Fruit fly (Drosophila melanogaster) whole organism, embryonic: Measurements from ENCODE around the gene Hr78.
A peak's percentile ranks its signal among the peaks of the same experiment; 100 is the strongest.

Experiments
- Adf1 ChIP-seq: fragments of 200-800 bp; sonication (Bioruptor generic); IDR thresholded peaks from 2 replicates; pipeline ENCODE4 v1.3.6; 2022; ENCODE audit warnings: missing biosample characterization, missing genetic modification characterization
- BtbVII ChIP-seq: fragments of 200-800 bp; sonication (Bioruptor generic); optimal IDR thresholded peaks from 3 replicates; lab custom pipeline; 2017; ENCODE audit warnings: missing biosample characterization, mild to moderate bottlenecking, missing genetic modification characterization
- CG13424 ChIP-seq: fragments of 200-800 bp; sonication (Bioruptor generic); optimal IDR thresholded peaks from 2 replicates; lab custom pipeline; 2019; ENCODE audit warnings: missing biosample characterization, mild to moderate bottlenecking, missing genetic modification characterization, moderate library complexity
- CG13624 ChIP-seq: fragments of 200-800 bp; sonication (Bioruptor generic); optimal IDR thresholded peaks from 2 replicates; lab custom pipeline; 2016; ENCODE audit warnings: missing biosample characterization, missing genetic modification characterization
- CG15011 ChIP-seq: fragments of 200-800 bp; sonication (Bioruptor generic); optimal IDR thresholded peaks from 3 replicates; lab custom pipeline; 2018; ENCODE audit warnings: missing biosample characterization, mild to moderate bottlenecking, missing genetic modification characterization
- CG15073 ChIP-seq: fragments of 200-800 bp; sonication (Bioruptor generic); optimal IDR thresholded peaks from 2 replicates; lab custom pipeline; 2016; ENCODE audit warnings: missing biosample characterization, missing genetic modification characterization
- CG17186 ChIP-seq: fragments of 200-800 bp; sonication (Bioruptor generic); optimal IDR thresholded peaks from 3 replicates; lab custom pipeline; 2017; ENCODE audit warnings: missing biosample characterization, missing genetic modification reagents, missing genetic modification characterization
- CG17361 ChIP-seq: fragments of 200-800 bp; sonication (Bioruptor generic); IDR thresholded peaks from 3 replicates; pipeline ENCODE4 v1.3.6; 2022; ENCODE audit warnings: missing biosample characterization, missing genetic modification characterization
- CG17385 ChIP-seq: fragments of 200-800 bp; sonication (Bioruptor generic); optimal IDR thresholded peaks from 3 replicates; lab custom pipeline; 2018; ENCODE audit warnings: missing biosample characterization, mild to moderate bottlenecking, missing genetic modification characterization
- CG18262 ChIP-seq: fragments of 200-800 bp; optimal IDR thresholded peaks from 3 replicates; lab custom pipeline; 2019; ENCODE audit warnings: missing biosample characterization, mild to moderate bottlenecking, missing genetic modification characterization, moderate library complexity
- CG2712 ChIP-seq: fragments of 200-800 bp; optimal IDR thresholded peaks from 3 replicates; lab custom pipeline; 2019; ENCODE audit warnings: missing biosample characterization, mild to moderate bottlenecking, missing genetic modification characterization, moderate library complexity
- CG34422 ChIP-seq: fragments of 200-800 bp; sonication (Bioruptor generic); IDR thresholded peaks from 3 replicates; pipeline ENCODE4 v1.3.6; 2022; ENCODE audit warnings: missing biosample characterization, missing genetic modification characterization
- CG3726 ChIP-seq: fragments of 200-800 bp; sonication (Bioruptor generic); IDR thresholded peaks from 3 replicates; pipeline ENCODE4, ENCODE4 v1.3.6; 2022; ENCODE audit warnings: missing biosample characterization, missing genetic modification characterization
- CG4617 ChIP-seq: fragments of 200-800 bp; sonication (Bioruptor generic); optimal IDR thresholded peaks from 3 replicates; lab custom pipeline; 2016; ENCODE audit warnings: missing biosample characterization, missing genetic modification characterization, borderline replicate concordance
- CG4707 ChIP-seq: fragments of 200-800 bp; sonication (Bioruptor generic); optimal IDR thresholded peaks from 2 replicates; lab custom pipeline; 2018; ENCODE audit warnings: missing biosample characterization, mild to moderate bottlenecking, missing genetic modification characterization, moderate library complexity
- CG4854 ChIP-seq: fragments of 200-800 bp; sonication (Bioruptor generic); optimal IDR thresholded peaks from 2 replicates; lab custom pipeline; 2016; ENCODE audit warnings: missing biosample characterization, missing genetic modification characterization, inconsistent platforms
- CG5180 ChIP-seq: fragments of 200-800 bp; sonication (Bioruptor generic); optimal IDR thresholded peaks from 3 replicates; lab custom pipeline; 2017; ENCODE audit warnings: missing biosample characterization, missing genetic modification characterization, mild to moderate bottlenecking, moderate library complexity, missing genetic modification reagents
- CG8089 ChIP-seq: fragments of 200-800 bp; sonication (Bioruptor generic); optimal IDR thresholded peaks from 3 replicates; lab custom pipeline; 2016; ENCODE audit warnings: missing biosample characterization, missing genetic modification characterization
- CG8924 ChIP-seq: fragments of 200-800 bp; optimal IDR thresholded peaks from 3 replicates; lab custom pipeline; 2019; ENCODE audit warnings: missing biosample characterization, mild to moderate bottlenecking, missing genetic modification characterization, moderate library complexity
- CG9817 ChIP-seq: fragments of 200-800 bp; sonication (Bioruptor generic); optimal IDR thresholded peaks from 2 replicates; lab custom pipeline; 2018; ENCODE audit warnings: missing biosample characterization, mild to moderate bottlenecking, missing genetic modification characterization, moderate library complexity
- D ChIP-seq, 2 experiments: fragments of 200-800 bp in 1 of 2; fragments of >200 bp in 1 of 2; sonication (Bioruptor generic) in 1 of 2; optimal IDR thresholded peaks; 2 replicates in 1 of 2; 3 replicates in 1 of 2; lab custom pipeline; 2017; ENCODE audit warnings: mild to moderate bottlenecking in 1 of 2, missing biosample characterization in 1 of 2, missing genetic modification characterization in 1 of 2, missing genetic modification reagents in 1 of 2
- Hmr ChIP-seq: fragments of 200-800 bp; sonication (Bioruptor generic); optimal IDR thresholded peaks from 3 replicates; lab custom pipeline; 2017; ENCODE audit warnings: mild to moderate bottlenecking, missing biosample characterization, missing genetic modification reagents, missing genetic modification characterization
- Hr78 ChIP-seq, 2 experiments: fragments of 200-800 bp in 1 of 2; fragments of >200 bp in 1 of 2; sonication (Bioruptor generic) in 1 of 2; optimal IDR thresholded peaks; 2 replicates each; lab custom pipeline; 2017 to 2019; ENCODE audit warnings: missing biosample characterization in 2 of 2, missing genetic modification characterization in 2 of 2, mild to moderate bottlenecking in 1 of 2, moderate library complexity in 1 of 2
- Max ChIP-seq: fragments of 200-800 bp; sonication (Bioruptor generic); optimal IDR thresholded peaks from 2 replicates; lab custom pipeline; 2016; ENCODE audit warnings: missing biosample characterization, mild to moderate bottlenecking, missing genetic modification characterization
- NfI ChIP-seq: fragments of 200-800 bp; sonication (Bioruptor generic); optimal IDR thresholded peaks from 3 replicates; lab custom pipeline; 2018; ENCODE audit warnings: missing biosample characterization, mild to moderate bottlenecking, missing genetic modification characterization, moderate library complexity
- Opbp ChIP-seq: fragments of 200-800 bp; sonication (Bioruptor generic); IDR thresholded peaks from 3 replicates; pipeline ENCODE4 v1.3.6; 2022; ENCODE audit warnings: missing biosample characterization, missing genetic modification characterization; ENCODE audit not compliant: partially characterized antibody
- Optix ChIP-seq: fragments of 200-800 bp; sonication (Bioruptor generic); IDR thresholded peaks from 3 replicates; pipeline ENCODE4 v1.3.6; 2022; ENCODE audit warnings: missing biosample characterization, missing genetic modification characterization
- Ravus ChIP-seq: fragments of 200-800 bp; sonication (Bioruptor generic); IDR thresholded peaks from 2 replicates; pipeline ENCODE4 v1.3.6; 2022; ENCODE audit warnings: missing biosample characterization, missing genetic modification characterization
- Rfx ChIP-seq: fragments of 200-800 bp; sonication (Bioruptor generic); IDR thresholded peaks from 2 replicates; pipeline ENCODE4 v1.3.6; 2022; ENCODE audit warnings: missing biosample characterization, missing genetic modification characterization
- Xrp1 ChIP-seq: fragments of 200-800 bp; sonication (Bioruptor generic); IDR thresholded peaks from 2 replicates; pipeline ENCODE4 v1.3.6; 2022; ENCODE audit warnings: missing biosample characterization, missing genetic modification characterization
- al ChIP-seq: fragments of 200-800 bp; sonication (Bioruptor generic); IDR thresholded peaks from 2 replicates; pipeline ENCODE4 v1.3.6; 2022; ENCODE audit warnings: missing biosample characterization, missing genetic modification characterization
- ara ChIP-seq: fragments of 200-800 bp; sonication (Bioruptor generic); IDR thresholded peaks from 2 replicates; pipeline ENCODE4 v1.3.6; 2022; ENCODE audit warnings: missing biosample characterization, missing genetic modification characterization
- bbx ChIP-seq: fragments of 200-800 bp; sonication (Bioruptor generic); IDR thresholded peaks from 2 replicates; pipeline ENCODE4 v1.3.6; 2022; ENCODE audit warnings: missing biosample characterization, missing genetic modification characterization; ENCODE audit not compliant: partially characterized antibody
- bigmax ChIP-seq: fragments of 200-800 bp; sonication (Bioruptor generic); optimal IDR thresholded peaks from 2 replicates; lab custom pipeline; 2018; ENCODE audit warnings: missing biosample characterization, mild to moderate bottlenecking, missing genetic modification characterization
- chinmo ChIP-seq: fragments of 200-800 bp; sonication (Bioruptor generic); IDR thresholded peaks from 4 replicates; pipeline ENCODE4 v1.3.6; 2022; ENCODE audit warnings: missing biosample characterization, missing genetic modification characterization; ENCODE audit not compliant: partially characterized antibody
- crol ChIP-seq: fragments of 200-800 bp; sonication (Bioruptor generic); IDR thresholded peaks from 2 replicates; pipeline ENCODE4 v1.3.6; 2022; ENCODE audit warnings: missing biosample characterization, missing genetic modification characterization
- crp ChIP-seq, 2 experiments: fragments of 200-800 bp; sonication (Bioruptor generic); optimal IDR thresholded peaks; 2 replicates in 1 of 2; 3 replicates in 1 of 2; lab custom pipeline; 2017; ENCODE audit warnings: missing biosample characterization in 2 of 2, missing genetic modification characterization in 2 of 2, mild to moderate bottlenecking in 1 of 2, moderate library complexity in 1 of 2
- gsb-n ChIP-seq: fragments of 200-800 bp; sonication (Bioruptor generic); optimal IDR thresholded peaks from 3 replicates; lab custom pipeline; 2018; ENCODE audit warnings: missing biosample characterization, mild to moderate bottlenecking, missing genetic modification characterization
- hb ChIP-seq: fragments of 200-800 bp; sonication (Bioruptor generic); IDR thresholded peaks from 3 replicates; pipeline ENCODE4 v1.3.6; 2022; ENCODE audit warnings: missing biosample characterization, missing genetic modification characterization; ENCODE audit not compliant: partially characterized antibody
- inv ChIP-seq: fragments of 200-800 bp; sonication (Bioruptor generic); IDR thresholded peaks from 2 replicates; pipeline ENCODE4 v1.3.6; 2022; ENCODE audit warnings: missing biosample characterization, missing genetic modification characterization; ENCODE audit not compliant: partially characterized antibody
- lbe ChIP-seq: fragments of 200-800 bp; sonication (Bioruptor generic); optimal IDR thresholded peaks from 2 replicates; lab custom pipeline; 2016; ENCODE audit warnings: missing biosample characterization, mild to moderate bottlenecking, missing genetic modification characterization
- mam ChIP-seq: fragments of 200-800 bp; sonication (Bioruptor generic); optimal IDR thresholded peaks from 3 replicates; lab custom pipeline; 2016; ENCODE audit warnings: missing biosample characterization, missing genetic modification characterization
- nerfin-1 ChIP-seq: fragments of 200-800 bp; sonication (Bioruptor generic); optimal IDR thresholded peaks from 3 replicates; lab custom pipeline; 2019; ENCODE audit warnings: missing biosample characterization, mild to moderate bottlenecking, missing genetic modification characterization, moderate library complexity
- pho ChIP-seq: fragments of 200-800 bp; sonication (Bioruptor generic); optimal IDR thresholded peaks from 2 replicates; lab custom pipeline; 2016; ENCODE audit warnings: missing biosample characterization, missing genetic modification characterization
- sens ChIP-seq: fragments of 200-800 bp; sonication (Bioruptor generic); peaks from one replicate; lab custom pipeline; 2016; ENCODE audit warnings: missing biosample characterization, missing genetic modification characterization
- tx ChIP-seq: fragments of 200-800 bp; sonication (Bioruptor generic); optimal IDR thresholded peaks from 2 replicates; lab custom pipeline; 2016; ENCODE audit warnings: missing biosample characterization, missing genetic modification characterization
- vvl ChIP-seq: fragments of 200-800 bp; sonication (Bioruptor generic); IDR thresholded peaks from 2 replicates; pipeline ENCODE4 v1.3.6; 2022; ENCODE audit warnings: missing biosample characterization, missing genetic modification characterization
- wek ChIP-seq: fragments of 200-800 bp; sonication (Bioruptor generic); optimal IDR thresholded peaks from 3 replicates; lab custom pipeline; 2018; ENCODE audit warnings: missing biosample characterization, mild to moderate bottlenecking, missing genetic modification characterization, moderate library complexity

The Hr78 gene

dm6 chr3L:21524071-21524889 lies 27.0 kb upstream of the Hr78 start (continued):
- TF ChIP-seq CG13624 (GFP tag; lab: Kevin White, UChicago), result no peak
- no peak for TF ChIP-seq CG3726
- no peak for TF ChIP-seq hb (GFP tag; lab: Robert Waterston, UW)
- TF ChIP-seq mam (GFP tag; lab: Kevin White, UChicago), result no peak
- TF ChIP-seq CG13424, result no peak
- TF ChIP-seq CG18262, result peak; percentile 12
- TF ChIP-seq Hmr (GFP tag; lab: Kevin White, UChicago), result no peak
- TF ChIP-seq al (GFP tag; lab: Robert Waterston, UW), result no peak
- TF ChIP-seq CG34422 (GFP tag; lab: Robert Waterston, UW), result no peak
- peak in 1 of 2 experiments; percentile 97 for TF ChIP-seq Hr78 (GFP tag; optimal IDR thresholded peaks at IDR 0.05; lab: Kevin White, UChicago)
- no peak for TF ChIP-seq CG8924 (tag; lab: Kevin White, UChicago)
- TF ChIP-seq wek (GFP tag; lab: Kevin White, UChicago), result no peak
- no peak for TF ChIP-seq ara
- TF ChIP-seq CG15011 (GFP tag; lab: Kevin White, UChicago), result no peak
- TF ChIP-seq CG4854 (GFP tag; lab: Kevin White, UChicago), result no peak
- TF ChIP-seq Ravus (GFP tag; lab: Robert Waterston, UW), result no peak
- TF ChIP-seq vvl, result no peak
- TF ChIP-seq CG4707 (GFP tag; lab: Kevin White, UChicago), result no peak
- no peak for TF ChIP-seq crol
- no peak for TF ChIP-seq CG17186
- no peak for TF ChIP-seq crp (GFP tag; optimal IDR thresholded peaks at IDR 0.05; lab: Kevin White, UChicago)
- no peak for TF ChIP-seq CG5180 (GFP tag; lab: Kevin White, UChicago)
- no peak for TF ChIP-seq inv (GFP tag; lab: Robert Waterston, UW)
- peak; percentile 10; the same call in 1 of the 2 replicates for TF ChIP-seq Xrp1 (GFP tag; lab: Robert Waterston, UW)
- TF ChIP-seq Rfx (GFP tag; lab: Robert Waterston, UW), result no peak
- peak; percentile 4 for TF ChIP-seq pho (GFP tag; lab: Kevin White, UChicago)
- TF ChIP-seq NfI (GFP tag; lab: Kevin White, UChicago), result no peak
- no peak for TF ChIP-seq bbx (GFP tag; lab: Robert Waterston, UW)
- TF ChIP-seq CG15073 (GFP tag; lab: Kevin White, UChicago), result peak; percentile 96
- no peak for TF ChIP-seq chinmo (GFP tag; lab: Robert Waterston, UW)
- TF ChIP-seq tx (GFP tag; lab: Kevin White, UChicago), result no peak
- no peak for TF ChIP-seq Adf1 (GFP tag; lab: Robert Waterston, UW)
- no peak for TF ChIP-seq nerfin-1 (tag; lab: Kevin White, UChicago)
- TF ChIP-seq BtbVII (GFP tag; lab: Kevin White, UChicago), result no peak
- peak; percentile 38 for TF ChIP-seq CG2712 (tag; lab: Kevin White, UChicago)
- TF ChIP-seq sens (GFP tag; lab: Kevin White, UChicago), result peak; percentile 77
- 0 out of 3 replicates have a peak, but pooled peaks have one; percentile 35 for TF ChIP-seq CG17361 (GFP tag; lab: Robert Waterston, UW)
- TF ChIP-seq Opbp (GFP tag; lab: Robert Waterston, UW), result no peak
- TF ChIP-seq Max (GFP tag; lab: Kevin White, UChicago), result no peak
- TF ChIP-seq CG9817 (tag; lab: Kevin White, UChicago), result no peak
- TF ChIP-seq lbe, result no peak
- no peak for TF ChIP-seq CG4617 (GFP tag; lab: Kevin White, UChicago)
- TF ChIP-seq gsb-n (tag; lab: Kevin White, UChicago), result no peak
- TF ChIP-seq bigmax, result no peak
- no peak for TF ChIP-seq Optix (GFP tag; lab: Robert Waterston, UW)
- TF ChIP-seq CG17385, result no peak
- no peak for TF ChIP-seq D (optimal IDR thresholded peaks at IDR 0.05; lab: Kevin White, UChicago)
- no peak for TF ChIP-seq D (GFP tag; optimal IDR thresholded peaks at IDR 0.05; lab: Kevin White, UChicago)
- no peak for TF ChIP-seq CG8089
